Worm (Caenorhabditis elegans) whole organism, L4/young adult: Measurements from ENCODE around the gene F20C5.6.

Source experiments
- W03F9.2 ChIP-seq: fragments of 150-350 bp; optimal IDR thresholded peaks from 2 replicates; lab custom pipeline; 2014; ENCODE audit warnings: missing biosample characterization, missing genetic modification characterization
- dao-5 ChIP-seq: sonication (generic microtip); optimal IDR thresholded peaks from 2 replicates; lab custom pipeline; 2016; ENCODE audit warnings: missing genotype, missing genetic modification characterization, moderate library complexity, missing compliant biosample characterization
- him-1 ChIP-seq: sonication (generic microtip); optimal IDR thresholded peaks from 2 replicates; lab custom pipeline; 2016; ENCODE audit warnings: missing genotype, missing genetic modification reagents, missing genetic modification characterization, missing compliant biosample characterization

The F20C5.6 gene

ce11 chrIV:8724907-8725306 lies 48.1 kb downstream of the F20C5.6 start:
- no peak for TF ChIP-seq him-1 (tag; lab: Kevin White, UChicago)
- no peak for TF ChIP-seq dao-5 (tag; lab: Kevin White, UChicago)
- TF ChIP-seq W03F9.2 (tag; lab: Kevin White, UChicago), result no peak

DNA sequence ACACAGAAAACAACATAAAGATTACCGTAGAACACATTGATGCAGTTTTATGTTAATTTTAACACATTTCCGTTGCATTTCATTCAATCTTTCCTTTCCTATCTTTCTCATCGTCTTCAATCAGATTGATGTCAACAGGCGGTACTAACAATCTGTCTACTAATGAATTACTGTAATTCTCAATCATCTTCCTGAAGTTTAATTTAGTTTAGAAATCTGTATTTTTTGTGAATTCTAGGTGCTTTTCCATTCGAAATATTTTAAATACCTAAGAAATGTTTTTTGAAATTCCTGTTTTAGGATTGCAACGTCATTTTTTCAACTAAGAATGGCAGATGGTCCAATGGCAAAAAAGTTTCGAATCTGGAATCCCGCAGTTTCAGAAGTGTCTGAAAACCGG lies 49.3 kb downstream of the F20C5.6 start, which contains the start of gene F21D5.9:
Gene F21D5.9 (plus strand): TSS at position 301 of the 400 bp plus-strand sequence.
- TF ChIP-seq dao-5 (tag; lab: Kevin White, UChicago) (no peak), him-1 (tag; lab: Kevin White, UChicago) (no peak), W03F9.2 (tag; lab: Kevin White, UChicago) (no peak)

DNA sequence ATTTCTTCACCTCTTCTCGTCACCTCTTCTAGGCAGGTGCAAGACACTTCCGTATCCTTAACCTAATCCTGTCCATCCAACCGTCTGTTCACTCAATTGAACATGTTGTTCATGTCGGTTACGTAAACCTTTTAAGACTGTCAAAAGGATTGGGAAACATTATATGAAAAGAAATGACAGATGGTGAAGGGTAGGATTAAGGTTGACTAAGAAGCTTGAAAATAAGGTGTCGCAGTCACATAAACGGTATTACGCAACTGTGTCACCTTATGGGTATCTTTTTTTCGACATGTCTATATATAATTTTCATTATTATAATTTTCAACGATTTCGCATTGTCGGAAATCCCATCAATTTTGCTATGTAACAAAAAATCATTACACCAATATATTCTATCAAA lies 50.2 kb downstream of the F20C5.6 start:
- TF ChIP-seq him-1 (tag; lab: Kevin White, UChicago) (no peak), dao-5 (tag; lab: Kevin White, UChicago) (no peak)
